Fruit fly (Drosophila melanogaster) whole organism, pupa: ENCODE data around the gene gcm.

Experiments
- CG10348 ChIP-seq: fragments of 200-800 bp; sonication (Bioruptor generic); IDR thresholded peaks from 2 replicates; pipeline ENCODE4 v1.3.6; 2022; ENCODE audit warnings: missing biosample characterization, missing genetic modification characterization
- CG12605 ChIP-seq: fragments of 200-800 bp; sonication (Bioruptor generic); IDR thresholded peaks from 2 replicates; pipeline ENCODE4 v1.3.6; 2022; ENCODE audit warnings: missing biosample characterization, missing genetic modification characterization
- CG13204 ChIP-seq: fragments of 200-800 bp; sonication (Bioruptor generic); optimal IDR thresholded peaks from 2 replicates; lab custom pipeline; 2018; ENCODE audit warnings: missing biosample characterization, mild to moderate bottlenecking, missing genetic modification characterization, moderate library complexity
- CG15710 ChIP-seq: fragments of 200-800 bp; sonication (Bioruptor generic); optimal IDR thresholded peaks from 2 replicates; lab custom pipeline; 2018; ENCODE audit warnings: missing biosample characterization, mild to moderate bottlenecking, missing genetic modification characterization, moderate library complexity
- CG32121 ChIP-seq: fragments of 200-800 bp; sonication (Bioruptor generic); IDR thresholded peaks from 2 replicates; pipeline ENCODE4 v1.3.6; 2022; ENCODE audit warnings: missing biosample characterization, missing genetic modification characterization
- CG34367 ChIP-seq: fragments of 200-800 bp; sonication (Bioruptor generic); optimal IDR thresholded peaks from 2 replicates; lab custom pipeline; 2018; ENCODE audit warnings: missing biosample characterization, mild to moderate bottlenecking, missing genetic modification characterization
- CG8159 ChIP-seq: fragments of 200-800 bp; sonication (Bioruptor generic); optimal IDR thresholded peaks from 3 replicates; lab custom pipeline; 2018; ENCODE audit warnings: missing biosample characterization, mild to moderate bottlenecking, missing genetic modification characterization, moderate library complexity
- D1 ChIP-seq: fragments of 200-800 bp; sonication (Bioruptor generic); optimal IDR thresholded peaks from 2 replicates; lab custom pipeline; 2018; ENCODE audit warnings: missing biosample characterization, mild to moderate bottlenecking, missing genetic modification characterization, moderate library complexity
- EcR ChIP-seq: fragments of 200-800 bp; sonication (Bioruptor generic); optimal IDR thresholded peaks from 3 replicates; lab custom pipeline; 2019; ENCODE audit warnings: missing biosample characterization, missing genetic modification characterization, mild to moderate bottlenecking, moderate library complexity, missing genetic modification reagents
- Pif1A ChIP-seq: fragments of 200-800 bp; sonication (Bioruptor generic); optimal IDR thresholded peaks from 3 replicates; lab custom pipeline; 2016; ENCODE audit warnings: missing biosample characterization, missing genetic modification characterization
- Pif1B ChIP-seq: fragments of 200-800 bp; sonication (Bioruptor generic); optimal IDR thresholded peaks from 3 replicates; lab custom pipeline; 2016; ENCODE audit warnings: missing biosample characterization, missing genetic modification characterization

- TF ChIP-seq CG12605 (GFP tag; lab: Robert Waterston, UW) (no peak), D1 (no peak), CG34367 (tag; lab: Kevin White, UChicago) (no peak), CG32121 (GFP tag; lab: Robert Waterston, UW) (no peak), EcR (GFP tag; lab: Kevin White, UChicago) (no peak), CG10348 (GFP tag; lab: Robert Waterston, UW) (no peak), CG8159 (tag; lab: Kevin White, UChicago) (no peak), Pif1A (GFP tag; lab: Kevin White, UChicago) (no peak), CG15710 (tag; lab: Kevin White, UChicago) (no peak), CG13204 (GFP tag; lab: Kevin White, UChicago) (no peak), Pif1B (GFP tag; lab: Kevin White, UChicago) (no peak)
These were observed 12.4 kb downstream of the gcm start for dm6 chr2L:9569131-9569530.
